Worm (Caenorhabditis elegans) whole organism, midembryonic: ENCODE results near the gene F02A9.1.

ENCODE experiments used
- flt-1 ChIP-seq: fragments of 200-800 bp; sonication (Bioruptor generic); IDR thresholded peaks from 2 replicates; pipeline ENCODE4 v1.3.6; 2022; ENCODE audit warnings: missing genetic modification characterization, missing compliant biosample characterization
- klf-2 ChIP-seq: fragments of 200-800 bp; sonication (Bioruptor generic); conservative IDR thresholded peaks from 2 replicates; pipeline ENCODE4 v1.3.6; 2022; ENCODE audit warnings: missing genetic modification reagents, missing genetic modification characterization, missing compliant biosample characterization
- med-1 ChIP-seq: sonication (generic microtip); optimal IDR thresholded peaks from 2 replicates; lab custom pipeline; 2017; ENCODE audit warnings: missing genetic modification characterization, mild to moderate bottlenecking, missing compliant biosample characterization, antibody characterized with exemption, missing genetic modification reagents; ENCODE audit not compliant: insufficient read depth
- ref-1 ChIP-seq: fragments of 200-800 bp; sonication (Bioruptor generic); conservative IDR thresholded peaks from 2 replicates; pipeline ENCODE4 v1.3.6; 2022; ENCODE audit warnings: missing genetic modification reagents, missing genetic modification characterization, missing compliant biosample characterization
- ztf-23 ChIP-seq: fragments of 200-800 bp; sonication (Bioruptor generic); IDR thresholded peaks from 2 replicates; pipeline ENCODE4 v1.3.6; 2022; ENCODE audit warnings: missing genetic modification reagents, missing genetic modification characterization, missing compliant biosample characterization

ce11 chrIII:9047260-9047659, 30.3 kb downstream of the F02A9.1 start:
- TF ChIP-seq med-1 (GFP tag; lab: Kevin White, UChicago): no peak
- TF ChIP-seq ztf-23 (GFP tag; lab: Robert Waterston, UW): no peak
- no peak for TF ChIP-seq klf-2
- TF ChIP-seq flt-1 (GFP tag; lab: Robert Waterston, UW): no peak
- TF ChIP-seq ref-1: no peak
